Fruit fly (Drosophila melanogaster) whole organism: ENCODE data around the gene CG31751.

Experiments
- CG8478 ChIP-seq: fragments of >200 bp; optimal IDR thresholded peaks from 2 replicates; lab custom pipeline; 2018; ENCODE audit warnings: inconsistent platforms
- Dll ChIP-seq: fragments of >200 bp; optimal IDR thresholded peaks from 2 replicates; lab custom pipeline; 2017
- EcR ChIP-seq, 2 experiments: fragments of >200 bp; optimal IDR thresholded peaks; 2 replicates each; lab custom pipeline; 2017; ENCODE audit warnings: missing biosample characterization in 2 of 2, missing genetic modification characterization in 2 of 2, missing genetic modification reagents in 2 of 2
- pan ChIP-seq: fragments of >200 bp; optimal IDR thresholded peaks from 2 replicates; lab custom pipeline; 2017
- psq ChIP-seq: fragments of >200 bp; optimal IDR thresholded peaks from 2 replicates; lab custom pipeline; 2017
- usp ChIP-seq: fragments of >200 bp; optimal IDR thresholded peaks from 2 replicates; lab custom pipeline; 2017; ENCODE audit warnings: missing biosample characterization, missing genetic modification characterization, mixed read lengths

The CG31751 gene

DNA sequence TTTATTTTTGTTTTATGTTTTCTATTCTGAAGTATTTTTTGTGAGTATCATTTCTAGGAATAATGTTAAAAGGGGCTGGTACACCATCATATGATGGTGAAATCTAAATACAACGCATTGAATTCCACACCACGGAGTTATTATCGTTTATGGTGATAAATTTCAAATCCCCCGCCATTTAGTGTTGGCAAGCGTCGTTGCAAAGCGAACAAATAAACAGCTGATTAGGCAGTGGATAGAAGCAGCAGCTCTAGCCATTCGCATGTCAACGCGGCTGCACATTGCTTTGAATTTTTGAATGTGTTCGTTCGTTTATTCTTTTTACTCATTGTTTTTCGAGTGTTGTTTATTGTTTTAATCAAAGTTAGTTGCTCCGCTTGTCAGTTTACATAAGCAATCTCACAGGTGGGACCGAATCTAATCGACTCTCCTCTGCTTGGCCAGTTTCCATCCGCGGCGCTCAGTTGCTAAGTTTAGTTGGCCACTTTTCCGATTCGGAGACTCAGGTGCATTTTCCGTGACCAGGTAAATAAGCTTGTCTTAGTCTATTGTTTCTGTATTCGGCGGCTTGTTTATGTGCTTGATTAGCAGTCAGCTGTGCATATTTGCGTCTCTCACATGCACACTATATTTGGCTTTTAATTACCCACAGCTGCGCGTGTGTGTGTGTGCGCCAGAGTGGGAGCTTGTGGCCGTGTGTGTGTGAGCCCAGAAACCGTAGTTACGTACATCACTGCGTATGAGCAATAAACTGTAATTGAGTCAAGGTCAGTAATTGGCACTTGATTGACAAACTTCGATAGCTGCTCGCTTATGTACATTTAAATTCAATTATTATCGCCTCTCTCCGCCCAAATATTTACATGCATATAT is at the start of gene CG31751, which contains the start of gene Mst36Fa:
Gene CG31751, plus strand, starts transcription at position 274 of the 873 bp plus-strand sequence.
Gene Mst36Fa, minus strand, starts transcription at position 51 of the 873 bp plus-strand sequence.
- no peak for TF ChIP-seq Dll (lab: Kevin White, UChicago)
- TF ChIP-seq CG8478 = no peak
- TF ChIP-seq pan (lab: Kevin White, UChicago) = no peak
- no peak for TF ChIP-seq usp
- TF ChIP-seq psq (lab: Kevin White, UChicago) = no peak

DNA sequence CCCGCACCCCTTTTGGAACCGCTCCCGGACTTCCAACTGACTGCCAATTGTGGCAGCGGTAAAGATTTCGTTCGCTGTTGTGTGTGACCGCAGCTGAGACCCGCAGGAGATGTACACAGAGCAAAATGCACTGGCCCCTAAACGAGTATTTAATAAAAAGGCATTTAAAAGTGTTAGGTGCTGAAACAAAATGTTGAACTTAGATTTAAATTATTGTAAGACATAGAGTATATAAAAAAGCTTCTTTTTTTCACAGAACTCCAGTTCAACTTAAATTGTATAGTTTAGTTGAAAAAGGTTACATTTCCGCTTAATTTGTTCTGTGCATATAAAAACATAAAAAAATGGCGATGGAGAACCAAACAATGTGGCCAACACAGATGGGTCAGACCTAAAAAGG is 48.9 kb upstream of the CG31751 start:
- TF ChIP-seq usp (no peak), CG8478 (no peak), EcR (GFP tag; optimal IDR thresholded peaks at IDR 0.05; lab: Kevin White, UChicago) (no peak), pan (lab: Kevin White, UChicago) (no peak), psq (lab: Kevin White, UChicago) (no peak), Dll (lab: Kevin White, UChicago) (no peak)

DNA sequence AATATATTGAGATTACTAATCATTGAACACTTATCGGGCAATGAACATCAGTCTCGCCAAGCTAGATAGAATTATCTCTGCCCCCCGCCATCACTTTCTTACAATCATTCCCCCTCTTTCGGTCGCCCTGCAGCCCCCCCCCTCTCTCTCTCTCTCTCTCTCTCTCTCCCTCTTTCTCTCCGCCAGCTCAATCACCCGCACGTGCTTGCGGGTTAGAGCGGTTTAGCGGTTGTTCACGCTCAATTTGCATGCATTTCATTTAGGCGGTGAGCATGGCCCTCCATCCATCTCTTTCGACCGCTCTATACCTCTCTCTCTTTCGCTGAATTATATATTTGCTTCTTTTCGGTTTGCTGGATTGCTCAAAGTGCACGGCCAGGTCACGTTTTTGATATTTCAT is 47.9 kb upstream of the CG31751 start:
- peak in 1 of 2 experiments; percentile 8 for TF ChIP-seq EcR (GFP tag; optimal IDR thresholded peaks at IDR 0.05; lab: Kevin White, UChicago)
- no peak for TF ChIP-seq CG8478
- TF ChIP-seq usp = no peak

DNA sequence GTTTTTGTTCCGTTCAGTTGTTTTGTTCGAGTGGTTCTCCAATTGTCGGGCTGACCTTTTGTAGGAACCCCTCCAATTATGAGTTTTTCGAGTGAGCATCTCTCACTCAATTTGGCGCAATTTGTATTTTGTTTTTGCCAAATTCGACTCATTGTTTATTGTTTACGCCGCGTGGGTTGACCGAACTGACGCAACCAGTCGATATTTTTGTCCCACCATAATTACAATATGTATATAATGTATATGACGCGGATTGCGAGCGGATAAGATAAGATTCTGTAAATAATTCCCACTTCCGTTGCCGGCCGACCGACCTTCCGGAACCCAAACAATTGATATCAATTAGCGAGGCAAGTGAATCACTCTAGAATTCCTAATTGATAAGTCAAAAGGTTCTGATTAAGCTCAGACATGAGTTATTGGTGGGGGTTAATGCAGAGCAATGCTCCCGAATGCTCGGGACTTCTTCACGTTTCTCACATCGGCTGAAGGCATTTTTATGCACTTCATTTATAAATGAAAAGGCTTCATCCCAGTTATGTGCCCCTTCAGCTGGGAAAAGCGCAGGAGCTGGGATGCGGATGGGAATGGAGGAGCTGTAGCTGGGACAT is 46.3 kb upstream of the CG31751 start:
- TF ChIP-seq pan (lab: Kevin White, UChicago) (no peak), EcR (GFP tag; optimal IDR thresholded peaks at IDR 0.05; lab: Kevin White, UChicago) (no peak)

DNA sequence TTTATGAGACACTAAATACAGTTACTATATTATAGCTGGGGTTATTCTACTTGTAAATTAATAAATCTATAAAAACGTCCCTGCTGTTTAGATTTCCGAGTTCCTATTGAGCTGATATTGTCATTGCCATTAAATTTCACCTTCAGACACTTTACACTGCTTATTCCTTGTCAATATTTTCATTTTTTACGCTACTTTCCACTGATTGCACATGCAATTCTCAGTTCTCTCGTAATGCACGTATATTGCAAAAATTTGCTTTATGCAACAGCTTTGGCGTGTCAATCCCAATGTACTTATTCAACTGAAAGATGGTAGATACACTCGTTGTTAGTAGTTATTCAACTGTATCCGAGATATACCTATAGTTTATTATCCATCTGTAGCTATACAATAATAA is 44.6 kb upstream of the CG31751 start:
- no peak for TF ChIP-seq Dll (lab: Kevin White, UChicago)
- no peak for TF ChIP-seq psq (lab: Kevin White, UChicago)
- TF ChIP-seq usp = no peak
- no peak for TF ChIP-seq EcR (GFP tag; optimal IDR thresholded peaks at IDR 0.05; lab: Kevin White, UChicago)

DNA sequence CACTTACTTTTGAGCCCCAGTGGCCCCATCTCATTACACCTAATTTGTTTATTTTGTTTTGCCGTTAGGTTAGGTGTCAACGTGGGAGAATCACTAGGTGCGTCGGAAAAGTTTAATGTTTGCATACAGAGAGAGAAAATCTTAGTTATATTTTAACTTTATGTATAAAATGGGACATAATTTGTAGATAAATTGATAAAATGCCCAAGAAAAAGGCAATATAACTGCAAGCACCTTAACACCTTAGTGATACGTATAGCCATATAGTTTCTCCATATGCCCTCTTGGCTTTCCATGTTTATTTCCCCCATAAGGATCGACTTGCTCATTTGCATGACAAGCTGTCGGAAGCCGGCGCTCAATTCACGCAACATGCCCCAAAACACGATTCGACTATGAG is 38.1 kb upstream of the CG31751 start:
- TF ChIP-seq psq (lab: Kevin White, UChicago) = no peak

DNA sequence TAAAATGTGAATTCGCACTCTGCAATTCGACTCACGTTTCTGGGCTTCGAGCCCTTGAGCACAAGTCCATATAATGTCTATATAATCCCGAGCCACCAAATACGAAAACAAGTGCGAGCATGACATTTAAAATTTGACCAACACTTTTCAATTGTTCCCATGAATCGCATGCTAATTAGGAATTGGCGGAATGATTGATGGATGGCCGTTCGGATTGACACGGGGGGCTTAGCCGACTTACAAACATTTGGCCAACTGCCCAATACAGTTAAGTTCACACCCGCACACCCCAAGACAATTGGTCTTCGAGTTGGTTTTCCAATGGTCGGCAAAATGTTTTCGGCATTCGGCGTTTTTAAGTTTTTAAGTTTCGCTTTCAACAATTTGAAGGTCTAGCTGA is 35.9 kb upstream of the CG31751 start:
- TF ChIP-seq psq (lab: Kevin White, UChicago) = no peak
- TF ChIP-seq Dll (lab: Kevin White, UChicago) = no peak
- TF ChIP-seq EcR (GFP tag; optimal IDR thresholded peaks at IDR 0.05; lab: Kevin White, UChicago) = no peak

DNA sequence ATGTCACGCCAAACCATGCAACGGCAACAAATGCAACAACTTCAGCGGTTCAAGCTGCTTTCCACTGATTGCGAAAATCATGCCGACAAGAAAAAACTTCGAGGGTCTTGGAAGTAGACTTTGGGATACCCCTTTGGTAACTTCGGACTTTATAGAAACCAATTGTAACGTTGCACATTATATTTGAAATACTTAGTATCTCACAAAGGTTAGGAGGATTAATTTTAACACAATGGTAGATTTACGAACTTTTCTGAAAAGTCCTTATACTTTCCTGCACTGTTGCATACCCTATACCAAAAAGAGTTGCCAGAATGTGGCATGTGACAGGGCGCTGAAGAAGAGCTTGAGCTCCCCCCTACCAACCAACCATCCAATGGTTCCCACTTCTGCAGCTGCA is 31.6 kb upstream of the CG31751 start:
- TF ChIP-seq pan (lab: Kevin White, UChicago) (peak; percentile 63), EcR (GFP tag; optimal IDR thresholded peaks at IDR 0.05; lab: Kevin White, UChicago) (no peak)

DNA sequence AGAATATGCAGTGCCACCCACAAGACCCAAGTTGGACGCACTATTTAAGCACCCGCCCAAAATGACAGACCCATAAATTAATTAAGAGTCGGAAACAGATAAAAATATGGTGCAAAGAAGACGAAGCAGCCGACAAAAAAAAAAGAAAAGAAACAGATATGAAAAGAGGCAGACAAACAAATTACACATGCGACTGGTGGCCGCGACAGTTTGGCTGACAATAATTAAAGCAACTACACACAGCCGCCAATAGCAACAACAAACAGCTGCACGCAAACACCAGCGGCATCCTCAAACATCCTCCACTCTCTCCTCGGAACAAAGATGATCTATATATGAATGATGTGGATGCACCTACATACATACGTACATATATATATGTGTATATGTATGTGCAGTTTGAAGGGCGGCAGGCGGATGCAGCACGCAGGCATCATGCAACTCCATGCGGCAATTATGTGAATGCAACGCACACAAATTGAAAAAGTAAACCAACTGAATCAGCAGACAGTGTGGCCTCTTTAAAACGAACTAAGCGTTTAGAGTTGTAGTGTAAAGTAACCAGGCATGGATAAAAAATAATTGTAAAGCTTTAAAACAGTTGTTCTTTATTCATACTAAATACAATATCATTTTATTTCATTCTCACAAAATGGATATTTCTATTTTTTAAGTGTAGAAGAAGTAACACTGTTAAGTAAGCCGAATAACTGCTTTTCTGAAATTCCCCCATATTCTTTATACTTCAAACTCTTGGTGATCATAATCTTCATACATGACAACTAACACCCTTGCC is 29.0 kb upstream of the CG31751 start:
- TF ChIP-seq CG8478 (no peak), EcR (GFP tag; optimal IDR thresholded peaks at IDR 0.05; lab: Kevin White, UChicago) (no peak)

DNA sequence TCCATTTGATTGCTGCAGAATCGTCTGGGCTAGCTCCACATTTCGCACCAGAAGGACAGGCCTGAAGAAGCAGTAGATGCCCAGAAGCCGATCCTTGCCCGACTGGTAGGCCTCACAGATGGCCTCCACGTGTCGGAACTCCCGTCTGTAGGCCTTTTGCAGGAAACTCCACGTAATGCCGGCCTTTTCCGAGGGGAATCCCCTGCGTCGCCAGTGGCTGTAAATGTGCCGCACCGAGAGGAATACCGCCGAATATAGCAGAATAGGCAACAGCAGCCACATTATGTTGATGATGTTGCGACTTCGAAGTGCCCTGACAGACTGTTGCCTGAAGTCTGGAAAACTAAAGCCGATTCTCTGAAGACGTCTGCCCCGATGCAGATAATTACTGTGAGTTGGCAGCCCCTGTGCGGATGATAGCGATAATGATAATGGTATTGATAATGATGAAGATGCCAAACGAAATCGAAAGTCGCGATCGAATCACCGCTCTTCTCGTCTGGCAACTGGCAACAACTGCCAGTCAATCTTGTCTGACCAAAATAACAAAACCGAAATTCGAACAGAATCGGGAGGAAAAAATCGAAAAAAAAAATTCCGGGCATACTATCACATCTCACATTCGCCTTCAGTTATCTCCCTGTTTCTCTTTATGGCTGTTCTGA is 24.2 kb upstream of the CG31751 start, which contains the start of gene Cyp310a1:
Gene Cyp310a1, minus strand, starts transcription at position 348 of the 665 bp plus-strand sequence.
- TF ChIP-seq psq (lab: Kevin White, UChicago) = no peak
- no peak for TF ChIP-seq Dll (lab: Kevin White, UChicago)
- TF ChIP-seq CG8478 = no peak
- no peak for TF ChIP-seq usp
- TF ChIP-seq EcR (GFP tag; optimal IDR thresholded peaks at IDR 0.05; lab: Kevin White, UChicago) = no peak
- TF ChIP-seq pan (lab: Kevin White, UChicago) = no peak

DNA sequence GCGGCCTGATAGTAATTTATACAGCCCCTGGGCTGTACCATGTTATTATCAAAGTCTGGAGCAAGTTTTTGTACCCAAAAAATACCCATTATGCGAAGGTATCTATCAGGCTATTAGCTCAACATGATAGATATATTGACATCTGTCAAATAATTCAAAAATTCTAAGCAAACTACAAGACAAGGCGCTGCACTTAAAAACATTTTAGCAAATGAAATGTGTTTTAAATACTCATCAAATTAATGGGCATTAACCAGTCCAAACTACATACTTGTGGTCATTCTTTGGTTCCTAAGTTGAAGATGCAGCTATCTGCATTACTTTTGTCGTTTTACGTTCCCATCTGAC is 23.7 kb upstream of the CG31751 start:
- TF ChIP-seq pan (lab: Kevin White, UChicago) (peak; percentile 80), usp (no peak), psq (lab: Kevin White, UChicago) (no peak)

DNA sequence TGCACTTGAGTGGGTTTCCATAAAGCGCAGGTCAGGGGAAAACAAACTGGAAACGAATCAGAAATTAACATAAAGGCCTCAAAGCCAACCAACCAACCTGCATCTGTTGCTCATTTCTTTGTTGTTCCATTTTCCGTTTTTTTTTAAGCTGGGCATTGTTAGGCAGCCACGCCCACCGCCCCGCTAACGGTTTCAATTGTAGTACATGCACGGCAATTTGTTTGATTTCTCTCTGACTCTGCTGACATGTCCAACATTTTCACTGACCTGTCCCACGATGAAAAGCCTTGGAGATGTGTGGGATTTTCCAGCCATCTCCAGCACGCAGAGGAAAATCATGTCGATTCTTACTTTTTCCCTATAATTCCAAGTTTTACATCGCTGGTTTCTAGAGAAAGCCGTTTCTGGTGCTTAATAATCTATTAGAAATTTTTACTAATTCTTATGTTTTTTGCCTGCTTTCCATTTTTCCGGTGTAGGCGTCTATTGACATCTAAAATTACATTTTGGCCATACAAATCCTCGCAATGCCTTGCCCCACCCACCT is 20.3 kb upstream of the CG31751 start:
- TF ChIP-seq pan (lab: Kevin White, UChicago) (no peak), psq (lab: Kevin White, UChicago) (no peak), Dll (lab: Kevin White, UChicago) (no peak), CG8478 (no peak), usp (no peak), EcR (GFP tag; optimal IDR thresholded peaks at IDR 0.05; lab: Kevin White, UChicago) (no peak)
